Worm (Caenorhabditis elegans): Measurements from ENCODE around the gene str-55.

DNA sequence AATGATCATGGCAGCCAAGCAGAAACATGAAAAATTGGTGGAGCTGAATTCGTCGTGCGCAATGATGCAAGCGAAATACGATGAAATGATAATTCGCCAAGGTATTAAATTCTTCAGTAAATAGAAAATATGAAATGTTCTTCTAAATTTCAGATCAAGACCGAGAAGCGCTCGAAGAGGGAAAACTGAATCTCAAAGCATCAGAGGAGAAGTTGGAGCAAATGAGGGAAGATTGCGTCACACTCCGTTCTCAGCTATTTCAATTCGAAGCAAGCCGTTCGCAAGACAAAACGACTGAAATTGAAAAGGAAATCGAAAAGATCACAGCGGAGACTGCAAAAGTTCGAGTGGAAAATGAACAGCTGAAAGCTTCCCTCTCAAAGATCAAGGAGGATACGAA lies 10.6 kb downstream of the str-55 start:
- TF ChIP-seq flt-1 (GFP tag; IDR thresholded peaks at IDR 0.05), result no peak
- TF ChIP-seq tab-1 (GFP tag; IDR thresholded peaks at IDR 0.05), result no peak
- no peak for TF ChIP-seq med-1 (GFP tag; optimal IDR thresholded peaks at IDR 0.05; ENCODE audit: insufficient read depth)

Data from whole organism, midembryonic.